Worm (Caenorhabditis elegans): ENCODE data around the gene T27A10.6.

Gene T27A10.6

DNA sequence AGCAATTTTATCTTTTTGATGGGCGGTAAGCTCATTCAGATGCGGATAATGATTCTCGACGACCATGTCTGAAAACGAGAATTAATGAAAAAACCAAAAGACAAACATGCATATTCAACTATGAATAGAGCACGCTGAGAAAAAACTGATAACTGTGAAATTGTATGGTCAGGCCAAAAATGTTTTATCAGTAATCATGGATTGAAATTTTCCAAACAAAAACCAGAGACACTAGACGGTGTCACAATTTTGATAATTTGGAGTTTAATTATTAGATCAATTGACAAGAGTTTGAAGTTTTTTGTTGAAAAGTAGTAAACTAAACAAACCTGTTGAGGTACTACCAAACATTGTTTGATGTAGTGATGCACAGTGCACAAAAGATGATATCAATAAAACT is 4.2 kb upstream of the T27A10.6 start, which contains the start of gene cgr-1 (continued):
- peak; percentile 46 for TF ChIP-seq pqm-1 (tag; optimal IDR thresholded peaks at IDR 0.05)
- TF ChIP-seq zip-11 (GFP tag; IDR thresholded peaks at IDR 0.05) = no peak
- no peak for TF ChIP-seq lin-1 (GFP tag; IDR thresholded peaks at IDR 0.05)
- TF ChIP-seq rbr-2 (tag; optimal IDR thresholded peaks at IDR 0.05) = no peak
- TF ChIP-seq daf-12 (tag; optimal IDR thresholded peaks at IDR 0.05) = no peak
- TF ChIP-seq ztf-11 (tag; optimal IDR thresholded peaks at IDR 0.05) = no peak
- no peak for TF ChIP-seq ctbp-1 (GFP tag; IDR thresholded peaks at IDR 0.05)
- no peak for TF ChIP-seq spr-3 (GFP tag; optimal IDR thresholded peaks at IDR 0.05)
- TF ChIP-seq unc-62 (GFP tag; optimal IDR thresholded peaks at IDR 0.05 in 1 of 2) = no peak
- TF ChIP-seq unc-62 (tag; optimal IDR thresholded peaks at IDR 0.05) = no peak
- no peak for TF ChIP-seq gei-8 (GFP tag; optimal IDR thresholded peaks at IDR 0.05)
- no peak for TF ChIP-seq mdl-1 (tag; optimal IDR thresholded peaks at IDR 0.05)
- no peak for TF ChIP-seq zfp-3 (GFP tag; conservative IDR thresholded peaks at IDR 0.05)
- peak; percentile 63 for TF ChIP-seq dve-1 (tag; optimal IDR thresholded peaks at IDR 0.05; ENCODE audit: insufficient read depth)
- TF ChIP-seq nhr-11 (tag; optimal IDR thresholded peaks at IDR 0.05) = no peak
- TF ChIP-seq F49E8.2 (tag; optimal IDR thresholded peaks at IDR 0.05; ENCODE audit: borderline replicate concordance) = no peak
- TF ChIP-seq ama-1 (optimal IDR thresholded peaks at IDR 0.05) = no peak
- TF ChIP-seq tag-97 (GFP tag; IDR thresholded peaks at IDR 0.05) = no peak
- TF ChIP-seq ceh-44 (GFP tag; IDR thresholded peaks at IDR 0.05) = no peak
- TF ChIP-seq arid-1 (GFP tag; conservative IDR thresholded peaks at IDR 0.05) = no peak
- peak; percentile 47 for TF ChIP-seq hlh-11 (tag; optimal IDR thresholded peaks at IDR 0.05)
- no peak for TF ChIP-seq jun-1 (tag; optimal IDR thresholded peaks at IDR 0.05)
- TF ChIP-seq zip-2 (tag; optimal IDR thresholded peaks at IDR 0.05) = no peak
- no peak for TF ChIP-seq nhr-76 (tag; optimal IDR thresholded peaks at IDR 0.05)

DNA sequence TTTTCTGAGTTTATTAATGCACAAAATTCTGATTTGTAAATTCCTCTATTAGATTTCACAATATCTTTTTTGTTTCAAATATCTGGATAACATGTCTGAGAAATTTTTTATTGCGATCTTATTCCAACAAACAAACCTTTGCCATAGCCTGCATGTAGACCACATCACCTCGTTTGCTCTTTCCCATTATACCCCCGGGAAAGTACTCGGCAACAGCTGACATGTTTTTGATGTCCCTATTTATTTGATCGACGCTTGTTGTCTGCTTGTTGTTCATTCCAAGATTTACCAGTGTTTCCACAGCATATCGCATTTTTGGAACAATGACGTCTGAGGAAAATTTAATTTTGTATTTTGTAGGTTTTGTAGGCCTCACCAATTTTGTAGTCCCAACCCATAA is 3.7 kb upstream of the T27A10.6 start:
- peak in 1 of 2 experiments; percentile 84 for TF ChIP-seq daf-16 (GFP tag; optimal IDR thresholded peaks at IDR 0.05)
- TF ChIP-seq daf-16 (tag; optimal IDR thresholded peaks at IDR 0.05) = no peak
- no peak for TF ChIP-seq D1046.2 (GFP tag; IDR thresholded peaks at IDR 0.05)
- no peak for TF ChIP-seq unc-130 (GFP tag; optimal IDR thresholded peaks at IDR 0.05)
- no peak for TF ChIP-seq tra-1 (GFP tag; IDR thresholded peaks at IDR 0.05)
- TF ChIP-seq mdl-1 (tag; optimal IDR thresholded peaks at IDR 0.05) = no peak
- TF ChIP-seq T26A8.4 (GFP tag; IDR thresholded peaks at IDR 0.05) = no peak

ce11 chrX:3596967-3597366 is 814 bp upstream of the T27A10.6 start:
- no peak for TF ChIP-seq dmd-6 (GFP tag; IDR thresholded peaks at IDR 0.05)
- TF ChIP-seq ceh-82 (tag; optimal IDR thresholded peaks at IDR 0.05) = no peak
- TF ChIP-seq hif-1 (tag; optimal IDR thresholded peaks at IDR 0.05) = no peak
- TF ChIP-seq sdz-12 (GFP tag; optimal IDR thresholded peaks at IDR 0.05) = no peak
- no peak for TF ChIP-seq rbr-2 (tag; optimal IDR thresholded peaks at IDR 0.05)
- no peak for TF ChIP-seq zag-1 (tag; optimal IDR thresholded peaks at IDR 0.05)
- TF ChIP-seq pqm-1 (tag; optimal IDR thresholded peaks at IDR 0.05) = no peak
- TF ChIP-seq zip-2 (tag; optimal IDR thresholded peaks at IDR 0.05) = no peak
- no peak for TF ChIP-seq fos-1 (tag; optimal IDR thresholded peaks at IDR 0.05)
- no peak for TF ChIP-seq unc-130 (GFP tag; optimal IDR thresholded peaks at IDR 0.05)

- TF ChIP-seq unc-62 (GFP tag; optimal IDR thresholded peaks at IDR 0.05 in 1 of 2) = peak in 1 of 2 experiments; percentile 11
- TF ChIP-seq unc-62 (tag; optimal IDR thresholded peaks at IDR 0.05) = no peak
- no peak for TF ChIP-seq fkh-10 (GFP tag; optimal IDR thresholded peaks at IDR 0.05)
These were observed 5.6 kb downstream of the T27A10.6 start for ce11 chrX:3590510-3590909.
